Worm (Caenorhabditis elegans) whole organism, L1 larva: Measurements from ENCODE around the gene Y51A2B.16.
"Not testable (repeated sequence)": the region's sequence is repeated elsewhere in the genome, so short reads cannot be mapped to it uniquely, and the experiment has no call there.

ENCODE experiments used
- C04F5.9 ChIP-seq: sonication (generic microtip); optimal IDR thresholded peaks from 2 replicates; lab custom pipeline; 2016; ENCODE audit warnings: missing genetic modification characterization, missing compliant biosample characterization
- C34B4.2 ChIP-seq: sonication (generic microtip); optimal IDR thresholded peaks from 2 replicates; lab custom pipeline; 2017; ENCODE audit warnings: mild to moderate bottlenecking, missing genetic modification characterization, missing compliant biosample characterization
- alr-1 ChIP-seq: fragments of 200-800 bp; sonication (Bioruptor generic); optimal IDR thresholded peaks from 2 replicates; lab custom pipeline; 2018; ENCODE audit warnings: borderline replicate concordance, mild to moderate bottlenecking, missing genetic modification characterization, missing compliant biosample characterization
- aly-2 ChIP-seq: fragments of 150-350 bp; optimal IDR thresholded peaks from 2 replicates; lab custom pipeline; 2014; ENCODE audit warnings: missing biosample characterization, missing genetic modification characterization
- blmp-1 ChIP-seq: fragments of 150-350 bp; optimal IDR thresholded peaks from 2 replicates; lab custom pipeline; 2014; ENCODE audit warnings: missing biosample characterization, missing genetic modification characterization
- ceh-8 ChIP-seq: fragments of 200-800 bp; sonication (Bioruptor generic); optimal IDR thresholded peaks from 2 replicates; lab custom pipeline; 2018; ENCODE audit warnings: mild to moderate bottlenecking, missing genetic modification characterization, moderate library complexity, missing compliant biosample characterization
- ceh-82 ChIP-seq, 3 experiments: fragments of 150-350 bp in 1 of 3; sonication (generic microtip) in 2 of 3; optimal IDR thresholded peaks; 2 replicates each; lab custom pipeline; 2014 to 2017; ENCODE audit warnings: missing biosample characterization in 3 of 3, missing genetic modification characterization in 3 of 3
- ceh-90 ChIP-seq: sonication (generic microtip); optimal IDR thresholded peaks from 2 replicates; lab custom pipeline; 2016; ENCODE audit warnings: missing genetic modification characterization, missing compliant biosample characterization
- ces-1 ChIP-seq: fragments of 150-350 bp; optimal IDR thresholded peaks from 2 replicates; lab custom pipeline; 2014; ENCODE audit warnings: missing biosample characterization, missing genetic modification reagents, missing genetic modification characterization
- dpl-1 ChIP-seq, 3 experiments: fragments of 150-350 bp in 2 of 3; sonication (generic microtip) in 1 of 3; optimal IDR thresholded peaks; 2 replicates each; lab custom pipeline; 2014 to 2017; ENCODE audit warnings: missing biosample characterization in 3 of 3, missing genetic modification characterization in 3 of 3, missing genetic modification reagents in 3 of 3
- efl-1 ChIP-seq, 4 experiments: fragments of 150-350 bp; optimal IDR thresholded peaks in 3 of 4; peaks in 1 of 4; 1 replicate in 1 of 4; 2 replicates in 3 of 4; lab custom pipeline; 2014; ENCODE audit warnings: missing biosample characterization in 2 of 4, missing genetic modification characterization in 2 of 4, missing genetic modification reagents in 2 of 4
- elt-2 ChIP-seq: sonication (generic microtip); optimal IDR thresholded peaks from 2 replicates; lab custom pipeline; 2016; ENCODE audit warnings: missing genetic modification characterization, mild to moderate bottlenecking, inconsistent platforms, missing compliant biosample characterization, missing genetic modification reagents
- elt-3 ChIP-seq, 6 experiments: fragments of 150-350 bp in 1 of 6; sonication (generic microtip); optimal IDR thresholded peaks; 2 replicates each; lab custom pipeline; 2017 to 2018; ENCODE audit warnings: missing biosample characterization in 6 of 6, missing genetic modification characterization in 6 of 6, inconsistent platforms in 1 of 6
- fkh-10 ChIP-seq: sonication (generic microtip); optimal IDR thresholded peaks from 2 replicates; lab custom pipeline; 2017; ENCODE audit warnings: missing biosample characterization, missing genetic modification reagents, missing genetic modification characterization
- fkh-4 ChIP-seq: sonication (generic microtip); optimal IDR thresholded peaks from 2 replicates; lab custom pipeline; 2016; ENCODE audit warnings: missing compliant biosample characterization, missing genetic modification characterization, borderline replicate concordance
- grh-1 ChIP-seq: fragments of 200-800 bp; sonication (Bioruptor generic); IDR thresholded peaks from 2 replicates; pipeline ENCODE4 v1.3.6; 2022; ENCODE audit warnings: missing genetic modification reagents, missing genetic modification characterization, missing compliant biosample characterization
- hlh-4 ChIP-seq: sonication (generic microtip); optimal IDR thresholded peaks from 2 replicates; lab custom pipeline; 2016; ENCODE audit warnings: mild to moderate bottlenecking, missing genetic modification characterization, missing compliant biosample characterization
- hpl-2 ChIP-seq: fragments of 150-350 bp; optimal IDR thresholded peaks from 2 replicates; lab custom pipeline; 2014; ENCODE audit warnings: missing biosample characterization, missing genetic modification reagents, missing genetic modification characterization
- jun-1 ChIP-seq: fragments of 150-350 bp; optimal IDR thresholded peaks from 2 replicates; lab custom pipeline; 2014; ENCODE audit warnings: missing biosample characterization, missing genetic modification reagents, missing genetic modification characterization
- lin-13 ChIP-seq: fragments of 150-350 bp; optimal IDR thresholded peaks from 2 replicates; lab custom pipeline; 2014; ENCODE audit warnings: missing biosample characterization, missing genetic modification reagents, missing genetic modification characterization
- lin-14 ChIP-seq: fragments of 200-800 bp; sonication (Bioruptor generic); optimal IDR thresholded peaks from 2 replicates; lab custom pipeline; 2018; ENCODE audit warnings: mild to moderate bottlenecking, missing genetic modification characterization, moderate library complexity, missing compliant biosample characterization
- lin-15B ChIP-seq: fragments of 150-350 bp; sonication (generic microtip); optimal IDR thresholded peaks from 3 replicates; lab custom pipeline; 2014; ENCODE audit warnings: missing biosample characterization, missing genetic modification characterization
- lin-39 ChIP-seq: fragments of 150-350 bp; optimal IDR thresholded peaks from 2 replicates; lab custom pipeline; 2014; ENCODE audit warnings: missing biosample characterization, missing genetic modification reagents, missing genetic modification characterization
- lsy-2 ChIP-seq, 2 experiments: fragments of 150-350 bp; optimal IDR thresholded peaks; 2 replicates each; lab custom pipeline; 2014; ENCODE audit warnings: missing biosample characterization in 2 of 2, missing genetic modification characterization in 2 of 2
- nhr-11 ChIP-seq: fragments of 150-350 bp; optimal IDR thresholded peaks from 2 replicates; lab custom pipeline; 2014; ENCODE audit warnings: missing biosample characterization, missing genetic modification characterization
- nhr-19 ChIP-seq: fragments of 200-800 bp; sonication (Bioruptor generic); conservative IDR thresholded peaks from 2 replicates; pipeline ENCODE4 v1.3.6; 2022; ENCODE audit warnings: missing genetic modification characterization, missing compliant biosample characterization
- nhr-237 ChIP-seq: fragments of 150-350 bp; optimal IDR thresholded peaks from 2 replicates; lab custom pipeline; 2014; ENCODE audit warnings: missing biosample characterization, missing genetic modification characterization
- nhr-28 ChIP-seq: fragments of 150-350 bp; optimal IDR thresholded peaks from 2 replicates; lab custom pipeline; 2014; ENCODE audit warnings: missing biosample characterization, missing genetic modification characterization
- nhr-47 ChIP-seq: sonication (generic microtip); optimal IDR thresholded peaks from 2 replicates; lab custom pipeline; 2016; ENCODE audit warnings: mild to moderate bottlenecking, missing genetic modification characterization, moderate library complexity, missing compliant biosample characterization
- nhr-71 ChIP-seq: sonication (generic microtip); optimal IDR thresholded peaks from 2 replicates; lab custom pipeline; 2016; ENCODE audit warnings: mild to moderate bottlenecking, missing genetic modification characterization, moderate library complexity, missing compliant biosample characterization
- nhr-77 ChIP-seq: fragments of 150-350 bp; optimal IDR thresholded peaks from 2 replicates; lab custom pipeline; 2014; ENCODE audit warnings: missing biosample characterization, missing genetic modification characterization
- nhr-85 ChIP-seq: sonication (generic microtip); peaks from one replicate; lab custom pipeline; 2016; ENCODE audit warnings: missing genetic modification characterization, inconsistent platforms, missing compliant biosample characterization
- pag-3 ChIP-seq: sonication (generic microtip); optimal IDR thresholded peaks from 2 replicates; lab custom pipeline; 2017; ENCODE audit warnings: missing genetic modification characterization, mild to moderate bottlenecking, missing compliant biosample characterization, antibody characterized with exemption, borderline replicate concordance; ENCODE audit not compliant: insufficient read depth
- pqm-1 ChIP-seq: sonication (generic microtip); optimal IDR thresholded peaks from 3 replicates; lab custom pipeline; 2017; ENCODE audit warnings: missing biosample characterization, missing genetic modification characterization
- skn-1 ChIP-seq: fragments of 150-350 bp; optimal IDR thresholded peaks from 2 replicates; lab custom pipeline; 2014; ENCODE audit warnings: missing biosample characterization, missing genetic modification characterization
- snpc-4 ChIP-seq: fragments of 150-350 bp; optimal IDR thresholded peaks from 2 replicates; lab custom pipeline; 2014; ENCODE audit warnings: missing biosample characterization, missing genetic modification characterization
- swsn-7 ChIP-seq: sonication (generic microtip); optimal IDR thresholded peaks from 2 replicates; lab custom pipeline; 2016; ENCODE audit warnings: missing genetic modification characterization, missing compliant biosample characterization
- tbx-2 ChIP-seq: sonication (generic microtip); optimal IDR thresholded peaks from 2 replicates; lab custom pipeline; 2016; ENCODE audit warnings: missing genetic modification characterization, missing compliant biosample characterization
- unc-130 ChIP-seq: fragments of 150-350 bp; optimal IDR thresholded peaks from 2 replicates; lab custom pipeline; 2017; ENCODE audit warnings: missing biosample characterization, missing genetic modification characterization, inconsistent platforms
- unc-62 ChIP-seq: fragments of 150-350 bp; optimal IDR thresholded peaks from 2 replicates; lab custom pipeline; 2014; ENCODE audit warnings: missing biosample characterization, missing genetic modification reagents, missing genetic modification characterization
- vab-15 ChIP-seq: sonication (generic microtip); optimal IDR thresholded peaks from 2 replicates; lab custom pipeline; 2017; ENCODE audit warnings: missing genotype, mild to moderate bottlenecking, missing genetic modification characterization, missing compliant biosample characterization
- xbp-1 ChIP-seq: sonication (generic microtip); optimal IDR thresholded peaks from 2 replicates; lab custom pipeline; 2016; ENCODE audit warnings: missing genetic modification characterization, missing compliant biosample characterization
- zag-1 ChIP-seq: fragments of 150-350 bp; optimal IDR thresholded peaks from 2 replicates; lab custom pipeline; 2014; ENCODE audit warnings: missing biosample characterization, missing genetic modification characterization

Gene Y51A2B.16

DNA sequence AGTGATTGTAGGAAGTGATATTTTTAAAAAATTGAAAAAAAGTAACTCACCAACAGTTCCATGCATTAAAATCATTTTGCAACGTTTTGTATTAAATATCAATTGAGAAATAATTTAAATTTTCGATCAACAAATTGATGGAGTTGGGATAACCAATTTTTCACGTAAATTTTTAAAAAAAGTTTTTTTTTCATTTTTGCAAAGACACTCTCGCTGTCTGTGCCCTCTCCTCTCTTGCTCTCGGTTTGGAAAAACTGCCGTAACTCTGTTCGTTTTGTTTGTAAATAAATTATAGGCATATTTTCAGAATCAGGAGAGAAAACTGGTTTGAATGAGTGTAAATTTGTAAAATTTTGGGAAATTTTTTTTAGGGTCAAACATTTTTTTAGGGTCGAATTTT lies at the start of gene Y51A2B.16:
TSS of gene Y51A2B.16 (minus strand) at position 101 of the 400 bp plus-strand sequence.
- no peak for TF ChIP-seq nhr-47 (tag; lab: Kevin White, UChicago)
- TF ChIP-seq efl-1 (optimal IDR thresholded peaks at IDR 0.05; lab: Kevin White, UChicago) = no peak
- TF ChIP-seq efl-1 (GFP tag; optimal IDR thresholded peaks at IDR 0.05 in 1 of 2; lab: Kevin White, UChicago) = peak in 1 of 2 experiments; percentile 6

DNA sequence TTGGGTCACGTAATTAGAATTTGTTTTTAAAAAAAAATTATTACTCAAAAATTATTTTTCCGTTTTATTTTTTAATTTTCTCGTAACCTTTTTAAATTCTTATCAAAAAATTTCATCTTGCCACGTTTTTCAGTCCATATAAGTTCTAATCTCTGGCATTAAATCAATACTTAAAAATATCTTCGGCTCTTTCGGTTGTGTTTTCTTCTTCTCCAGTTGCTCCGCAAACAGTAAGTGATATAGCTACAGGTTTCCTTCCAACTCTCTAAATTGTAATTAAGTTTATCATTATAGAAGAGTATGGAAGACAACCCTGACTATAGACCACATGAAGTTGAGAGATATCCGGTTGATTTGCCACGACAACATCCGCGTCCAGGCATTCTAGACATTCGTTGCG lies 46.4 kb upstream of the Y51A2B.16 start, which contains the start of gene ZK228.1:
TSS of gene ZK228.1 (plus strand) at position 301 of the 400 bp plus-strand sequence.
- TF ChIP-seq fkh-4 (no peak), pqm-1 (tag; lab: Kevin White, UChicago) (no peak), C04F5.9 (tag; lab: Kevin White, UChicago) (no peak), lin-13 (GFP tag; lab: Kevin White, UChicago) (no peak), ceh-90 (tag; lab: Kevin White, UChicago) (no peak), nhr-85 (tag; lab: Kevin White, UChicago) (no peak), hpl-2 (GFP tag; lab: Kevin White, UChicago) (no peak), aly-2 (no peak), ceh-82 (tag; optimal IDR thresholded peaks at IDR 0.05; lab: Kevin White, UChicago) (no peak), lin-15B (tag; lab: Kevin White, UChicago) (no peak), unc-130 (no peak), C34B4.2 (no peak), tbx-2 (tag; lab: Kevin White, UChicago) (no peak), elt-2 (tag; lab: Kevin White, UChicago) (no peak), lin-14 (GFP tag; lab: Kevin White, UChicago) (no peak)
- TF ChIP-seq, all 84 proteins: peak for 0

DNA sequence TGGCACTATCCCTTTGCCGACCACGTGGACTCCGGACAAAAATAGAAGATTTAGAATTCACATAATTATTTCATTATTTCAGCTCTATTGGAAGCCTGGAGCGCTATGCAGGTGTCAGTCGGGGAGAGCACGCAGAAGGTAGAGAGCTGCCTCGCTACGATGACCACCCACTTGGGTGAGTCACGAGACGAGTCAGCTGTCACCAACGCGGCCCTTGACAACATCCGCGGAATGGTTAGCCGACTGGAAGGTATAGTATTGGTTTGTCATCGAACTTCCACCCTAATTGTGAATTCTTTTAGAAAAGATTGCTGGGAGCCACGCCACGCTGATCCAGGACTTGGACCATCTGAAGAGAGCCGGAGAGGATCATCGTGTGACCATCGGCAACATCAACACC lies 41.8 kb upstream of the Y51A2B.16 start, which contains the start of gene ZK262.9:
TSS of gene ZK262.9 (plus strand) at position 301 of the 400 bp plus-strand sequence.
- not testable (repeated sequence) for TF ChIP-seq nhr-237 (tag; lab: Kevin White, UChicago); xbp-1 (tag; lab: Kevin White, UChicago); ces-1 (GFP tag; lab: Kevin White, UChicago)

DNA sequence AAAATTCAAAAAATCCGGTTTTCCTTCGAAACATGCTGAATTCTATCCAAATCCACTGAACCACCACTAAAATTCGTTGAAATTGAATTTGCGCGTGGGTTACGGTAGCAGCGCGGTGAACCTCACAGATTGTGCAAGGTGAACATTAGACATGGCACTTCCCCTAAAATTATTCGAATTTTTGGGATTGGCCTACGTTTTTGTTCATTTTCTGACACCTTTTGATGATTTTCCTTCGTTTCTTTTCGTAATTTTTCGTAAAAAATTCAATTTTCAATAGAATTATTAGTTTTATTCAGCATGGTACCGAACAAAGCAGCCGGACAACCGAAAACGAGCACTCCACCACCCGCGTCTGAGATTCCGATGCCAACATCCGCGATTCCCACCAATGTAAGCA lies 40.4 kb upstream of the Y51A2B.16 start, which contains the start of gene ZK262.8:
TSS of gene ZK262.8 (plus strand) at position 301 of the 400 bp plus-strand sequence.
- TF ChIP-seq skn-1 (tag; lab: Kevin White, UChicago) = no peak
- no peak for TF ChIP-seq fkh-10 (GFP tag; lab: Kevin White, UChicago)
- TF ChIP-seq lin-15B (tag; lab: Kevin White, UChicago) = no peak
- no peak for TF ChIP-seq ces-1 (GFP tag; lab: Kevin White, UChicago)
- TF ChIP-seq lsy-2 (tag; optimal IDR thresholded peaks at IDR 0.05; lab: Kevin White, UChicago) = no peak
- no peak for TF ChIP-seq blmp-1
- TF ChIP-seq ceh-8 (GFP tag; lab: Kevin White, UChicago) = no peak
- TF ChIP-seq zag-1 (tag; lab: Kevin White, UChicago) = no peak
- no peak for TF ChIP-seq nhr-77 (tag; lab: Kevin White, UChicago)
- no peak for TF ChIP-seq nhr-19
- TF ChIP-seq efl-1 (optimal IDR thresholded peaks at IDR 0.05; lab: Kevin White, UChicago) = no peak
- no peak for TF ChIP-seq efl-1 (GFP tag; optimal IDR thresholded peaks at IDR 0.05 in 1 of 2; lab: Kevin White, UChicago)
- TF ChIP-seq dpl-1 (GFP tag; optimal IDR thresholded peaks at IDR 0.05; lab: Kevin White, UChicago) = no peak
- no peak for TF ChIP-seq alr-1 (tag; lab: Kevin White, UChicago)
- TF ChIP-seq lin-39 (tag; lab: Kevin White, UChicago) = no peak
- TF ChIP-seq swsn-7 (tag; lab: Kevin White, UChicago) = no peak
- TF ChIP-seq, all 84 proteins: peak for 0

DNA sequence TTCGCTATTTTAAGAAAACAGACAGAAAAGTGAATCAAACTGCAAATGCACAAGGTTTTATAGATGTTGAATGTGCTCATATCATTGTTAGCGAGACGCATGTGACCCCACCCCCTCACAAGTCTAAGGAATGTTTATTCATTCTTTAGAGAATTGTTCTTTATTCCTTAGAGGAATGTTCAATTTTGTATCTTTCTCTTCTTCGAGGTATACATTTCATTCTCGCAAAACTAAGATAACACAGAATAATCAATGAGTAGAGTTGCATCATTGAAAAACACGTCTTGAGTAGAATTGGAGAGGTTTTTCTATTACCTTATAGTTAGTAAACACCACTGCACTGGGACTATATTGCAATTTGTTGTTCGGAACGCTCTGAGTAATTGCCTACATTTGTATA lies 37.2 kb upstream of the Y51A2B.16 start, which contains the start of gene ZK262.20:
TSS of gene ZK262.20 (minus strand) at position 101 of the 400 bp plus-strand sequence.
- TF ChIP-seq grh-1 (GFP tag; lab: Robert Waterston, UW) (no peak), zag-1 (tag; lab: Kevin White, UChicago) (no peak), pag-3 (no peak), ceh-8 (GFP tag; lab: Kevin White, UChicago) (no peak), jun-1 (tag; lab: Kevin White, UChicago) (no peak), unc-62 (no peak), snpc-4 (no peak), nhr-28 (tag; lab: Kevin White, UChicago) (no peak), elt-3 (tag; optimal IDR thresholded peaks at IDR 0.05; lab: Kevin White, UChicago) (no peak), nhr-11 (tag; lab: Kevin White, UChicago) (no peak), lsy-2 (tag; optimal IDR thresholded peaks at IDR 0.05; lab: Kevin White, UChicago) (no peak), nhr-71 (tag; lab: Kevin White, UChicago) (no peak), hlh-4 (tag; lab: Kevin White, UChicago) (no peak), vab-15 (tag; lab: Kevin White, UChicago) (no peak)
- TF ChIP-seq, all 84 proteins: peak for 0
